Worm (Caenorhabditis elegans) whole organism, L3 larva: ENCODE measurements around the gene F29B9.12.

Experiments
- nhr-11 ChIP-seq: fragments of 150-350 bp; optimal IDR thresholded peaks from 2 replicates; lab custom pipeline; 2014; ENCODE audit warnings: missing biosample characterization, missing genetic modification characterization
- nhr-67 ChIP-seq: fragments of 150-350 bp; optimal IDR thresholded peaks from 2 replicates; lab custom pipeline; 2014; ENCODE audit warnings: missing biosample characterization, missing genetic modification characterization
- nhr-77 ChIP-seq: fragments of 150-350 bp; optimal IDR thresholded peaks from 2 replicates; lab custom pipeline; 2014; ENCODE audit warnings: missing biosample characterization, missing genetic modification characterization
- zag-1 ChIP-seq: fragments of 150-350 bp; optimal IDR thresholded peaks from 2 replicates; lab custom pipeline; 2014; ENCODE audit warnings: missing biosample characterization, missing genetic modification characterization

ce11 chrIV:4652365-4652844 lies 16.9 kb upstream of the F29B9.12 start, which contains the start of gene F29B9.5:
- TF ChIP-seq nhr-77 (tag; lab: Kevin White, UChicago) = no peak
- no peak for TF ChIP-seq zag-1 (tag; lab: Kevin White, UChicago)
- no peak for TF ChIP-seq nhr-11 (tag; lab: Kevin White, UChicago)
- TF ChIP-seq nhr-67 = no peak
